Worm (Caenorhabditis elegans) whole organism, mixed stage, embryonic: ENCODE data around the gene F25E5.1.

Source experiments
- M03D4.4 ChIP-seq: sonication (generic microtip); optimal IDR thresholded peaks from 2 replicates; lab custom pipeline; 2017; ENCODE audit warnings: mild to moderate bottlenecking, missing genetic modification characterization, missing compliant biosample characterization
- bed-3 ChIP-seq: fragments of 200-800 bp; sonication (Bioruptor generic); optimal IDR thresholded peaks from 3 replicates; lab custom pipeline; 2018; ENCODE audit warnings: mild to moderate bottlenecking, missing genetic modification characterization, moderate library complexity, missing compliant biosample characterization
- blmp-1 ChIP-seq: fragments of 150-350 bp; optimal IDR thresholded peaks from 2 replicates; lab custom pipeline; 2014; ENCODE audit warnings: missing biosample characterization, missing genetic modification characterization
- ceh-39 ChIP-seq: fragments of 150-350 bp; optimal IDR thresholded peaks from 2 replicates; lab custom pipeline; 2014; ENCODE audit warnings: missing biosample characterization, missing genetic modification characterization
- ceh-83 ChIP-seq: fragments of 200-800 bp; sonication (Bioruptor generic); optimal IDR thresholded peaks from 2 replicates; lab custom pipeline; 2018; ENCODE audit warnings: mild to moderate bottlenecking, missing genetic modification characterization, missing compliant biosample characterization
- ces-1 ChIP-seq: fragments of 150-350 bp; optimal IDR thresholded peaks from 2 replicates; lab custom pipeline; 2014; ENCODE audit warnings: missing biosample characterization, missing genetic modification reagents, missing genetic modification characterization
- cnd-1 ChIP-seq: fragments of 200-800 bp; sonication (Bioruptor generic); optimal IDR thresholded peaks from 2 replicates; lab custom pipeline; 2018; ENCODE audit warnings: mild to moderate bottlenecking, missing genetic modification characterization, missing compliant biosample characterization
- drap-1 ChIP-seq: fragments of 200-800 bp; sonication (Bioruptor generic); optimal IDR thresholded peaks from 3 replicates; lab custom pipeline; 2018; ENCODE audit warnings: mild to moderate bottlenecking, missing genetic modification characterization, missing compliant biosample characterization
- elt-1 ChIP-seq: sonication (generic microtip); optimal IDR thresholded peaks from 2 replicates; lab custom pipeline; 2017; ENCODE audit warnings: missing genetic modification characterization, mild to moderate bottlenecking, missing compliant biosample characterization, antibody characterized with exemption, moderate library complexity, borderline replicate concordance; ENCODE audit not compliant: insufficient read depth
- flh-1 ChIP-seq: fragments of 200-800 bp; sonication (Bioruptor generic); optimal IDR thresholded peaks from 2 replicates; lab custom pipeline; 2018; ENCODE audit warnings: mild to moderate bottlenecking, missing genetic modification characterization, moderate library complexity, missing compliant biosample characterization
- ham-2 ChIP-seq: fragments of 200-800 bp; sonication (Bioruptor generic); optimal IDR thresholded peaks from 2 replicates; lab custom pipeline; 2018; ENCODE audit warnings: mild to moderate bottlenecking, missing genetic modification characterization, missing compliant biosample characterization
- hlh-1 ChIP-seq: fragments of 150-350 bp; optimal IDR thresholded peaks from 2 replicates; lab custom pipeline; 2014; ENCODE audit warnings: missing biosample characterization, missing genetic modification reagents, missing genetic modification characterization
- lin-32 ChIP-seq: fragments of 200-800 bp; sonication (Bioruptor generic); optimal IDR thresholded peaks from 2 replicates; lab custom pipeline; 2018; ENCODE audit warnings: mild to moderate bottlenecking, missing genetic modification characterization, missing compliant biosample characterization
- lsy-2 ChIP-seq: fragments of 150-350 bp; optimal IDR thresholded peaks from 2 replicates; lab custom pipeline; 2014; ENCODE audit warnings: missing biosample characterization, missing genetic modification characterization
- mab-5 ChIP-seq: fragments of 150-350 bp; optimal IDR thresholded peaks from 2 replicates; lab custom pipeline; 2014; ENCODE audit warnings: missing biosample characterization, missing genetic modification characterization
- mep-1 ChIP-seq: fragments of 150-350 bp; optimal IDR thresholded peaks from 2 replicates; lab custom pipeline; 2017; ENCODE audit warnings: missing biosample characterization, missing genetic modification reagents, missing genetic modification characterization, inconsistent platforms
- mls-2 ChIP-seq: sonication (generic microtip); optimal IDR thresholded peaks from 2 replicates; lab custom pipeline; 2016; ENCODE audit warnings: mild to moderate bottlenecking, missing genetic modification characterization, moderate library complexity, missing compliant biosample characterization
- nhr-12 ChIP-seq: fragments of 150-350 bp; optimal IDR thresholded peaks from 2 replicates; lab custom pipeline; 2014; ENCODE audit warnings: missing biosample characterization, missing genetic modification characterization
- nhr-2 ChIP-seq: fragments of 150-350 bp; optimal IDR thresholded peaks from 2 replicates; lab custom pipeline; 2014; ENCODE audit warnings: missing biosample characterization, missing genetic modification characterization
- nhr-237 ChIP-seq: fragments of 150-350 bp; optimal IDR thresholded peaks from 2 replicates; lab custom pipeline; 2014; ENCODE audit warnings: missing biosample characterization, missing genetic modification characterization
- nhr-28 ChIP-seq: fragments of 150-350 bp; optimal IDR thresholded peaks from 2 replicates; lab custom pipeline; 2014; ENCODE audit warnings: missing biosample characterization, missing genetic modification characterization
- nhr-76 ChIP-seq: sonication (generic microtip); optimal IDR thresholded peaks from 2 replicates; lab custom pipeline; 2017; ENCODE audit warnings: missing biosample characterization, missing genetic modification characterization
- pha-4 ChIP-seq: fragments of 150-350 bp; optimal IDR thresholded peaks from 2 replicates; lab custom pipeline; 2018; ENCODE audit warnings: missing biosample characterization, missing genetic modification reagents, missing genetic modification characterization
- snpc-4 ChIP-seq: fragments of 150-350 bp; optimal IDR thresholded peaks from 2 replicates; lab custom pipeline; 2014; ENCODE audit warnings: missing biosample characterization, missing genetic modification characterization
- sptf-1 ChIP-seq: sonication (generic microtip); optimal IDR thresholded peaks from 2 replicates; lab custom pipeline; 2017; ENCODE audit warnings: mild to moderate bottlenecking, missing genetic modification characterization, moderate library complexity, missing compliant biosample characterization
- tbx-8 ChIP-seq: fragments of 200-800 bp; sonication (Bioruptor generic); optimal IDR thresholded peaks from 2 replicates; lab custom pipeline; 2018; ENCODE audit warnings: mild to moderate bottlenecking, missing genetic modification characterization, moderate library complexity, missing compliant biosample characterization
- unc-39 ChIP-seq: fragments of 150-350 bp; optimal IDR thresholded peaks from 2 replicates; lab custom pipeline; 2014; ENCODE audit warnings: missing biosample characterization, missing genetic modification characterization
- unc-62 ChIP-seq: fragments of 150-350 bp; optimal IDR thresholded peaks from 2 replicates; lab custom pipeline; 2014; ENCODE audit warnings: missing biosample characterization, missing genetic modification reagents, missing genetic modification characterization
- zip-8 ChIP-seq: fragments of 150-350 bp; optimal IDR thresholded peaks from 2 replicates; lab custom pipeline; 2014; ENCODE audit warnings: missing biosample characterization, missing genetic modification characterization

Gene F25E5.1

ce11 chrV:7487518-7487917, 21.8 kb downstream of the F25E5.1 start, which contains the start of gene srbc-7:
Gene srbc-7, minus strand, starts transcription at chrV:7487618.
- TF ChIP-seq lsy-2 (tag; lab: Kevin White, UChicago) (no peak), elt-1 (tag; lab: Kevin White, UChicago) (no peak), hlh-1 (tag; lab: Kevin White, UChicago) (no peak), flh-1 (GFP tag; lab: Kevin White, UChicago) (no peak), zip-8 (no peak), bed-3 (GFP tag; lab: Kevin White, UChicago) (no peak), mab-5 (tag; lab: Kevin White, UChicago) (no peak), ceh-39 (tag; lab: Kevin White, UChicago) (no peak), ceh-83 (GFP tag; lab: Kevin White, UChicago) (no peak), snpc-4 (tag; lab: Kevin White, UChicago) (no peak), lin-32 (GFP tag; lab: Kevin White, UChicago) (no peak), ces-1 (GFP tag; lab: Kevin White, UChicago) (no peak), unc-62 (GFP tag; lab: Kevin White, UChicago) (no peak), ham-2 (no peak), sptf-1 (tag; lab: Kevin White, UChicago) (no peak), mls-2 (tag; lab: Kevin White, UChicago) (no peak), nhr-76 (no peak)

DNA sequence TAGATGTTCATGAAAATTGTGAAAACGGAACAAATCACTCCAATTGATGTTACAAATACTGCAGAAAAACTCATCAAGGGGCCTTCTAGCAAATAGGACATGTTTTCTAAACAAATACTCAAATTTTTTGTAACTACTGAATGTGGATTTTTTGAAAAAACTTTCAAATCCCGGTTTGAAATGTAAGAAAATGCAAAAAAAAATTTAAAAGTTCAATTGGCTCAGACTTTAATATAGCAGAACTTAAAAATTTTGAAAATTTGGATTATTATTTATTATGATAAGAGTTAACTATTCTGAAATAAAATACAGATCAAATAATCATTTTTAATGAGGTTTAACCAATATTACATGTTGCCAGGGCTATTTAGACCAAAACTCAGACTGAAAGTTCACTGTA, 24.7 kb downstream of the F25E5.1 start, which contains the start of gene srbc-9:
srbc-9 (minus strand) TSS at position 101 of the 400 bp plus-strand sequence.
- no peak for TF ChIP-seq bed-3 (GFP tag; lab: Kevin White, UChicago)
- TF ChIP-seq ham-2, result no peak
- TF ChIP-seq blmp-1 (tag; lab: Kevin White, UChicago), result no peak
- no peak for TF ChIP-seq sptf-1 (tag; lab: Kevin White, UChicago)
- TF ChIP-seq elt-1 (tag; lab: Kevin White, UChicago), result no peak
- no peak for TF ChIP-seq pha-4
- TF ChIP-seq lin-32 (GFP tag; lab: Kevin White, UChicago), result no peak

DNA sequence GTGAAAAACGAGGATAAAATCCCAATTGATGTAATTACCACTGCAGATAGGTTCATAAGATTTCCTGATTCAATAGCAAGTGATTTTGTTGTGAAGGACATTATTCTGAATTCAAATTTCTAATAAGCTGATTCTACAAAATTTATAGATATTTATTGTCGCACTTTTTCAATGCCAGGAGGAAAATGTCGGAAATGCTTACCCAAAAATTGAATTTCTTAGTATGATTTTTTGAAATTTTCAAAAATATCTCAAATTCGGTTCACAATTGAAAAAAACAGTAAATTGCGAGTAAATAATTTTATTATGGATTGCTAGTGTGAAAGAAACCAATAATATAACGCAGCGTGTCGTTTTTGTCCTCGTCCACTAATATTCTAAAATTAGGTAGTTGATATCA, 27.2 kb downstream of the F25E5.1 start, which contains the start of gene srbc-10:
srbc-10 (minus strand) TSS at position 101 of the 400 bp plus-strand sequence.
- TF ChIP-seq nhr-2 (tag; lab: Kevin White, UChicago) (no peak), hlh-1 (tag; lab: Kevin White, UChicago) (no peak), M03D4.4 (tag; lab: Kevin White, UChicago) (no peak), sptf-1 (tag; lab: Kevin White, UChicago) (no peak), lin-32 (GFP tag; lab: Kevin White, UChicago) (no peak), zip-8 (no peak), drap-1 (GFP tag; lab: Kevin White, UChicago) (no peak), cnd-1 (tag; lab: Kevin White, UChicago) (no peak), ces-1 (GFP tag; lab: Kevin White, UChicago) (no peak), mep-1 (tag; lab: Kevin White, UChicago) (no peak)

DNA sequence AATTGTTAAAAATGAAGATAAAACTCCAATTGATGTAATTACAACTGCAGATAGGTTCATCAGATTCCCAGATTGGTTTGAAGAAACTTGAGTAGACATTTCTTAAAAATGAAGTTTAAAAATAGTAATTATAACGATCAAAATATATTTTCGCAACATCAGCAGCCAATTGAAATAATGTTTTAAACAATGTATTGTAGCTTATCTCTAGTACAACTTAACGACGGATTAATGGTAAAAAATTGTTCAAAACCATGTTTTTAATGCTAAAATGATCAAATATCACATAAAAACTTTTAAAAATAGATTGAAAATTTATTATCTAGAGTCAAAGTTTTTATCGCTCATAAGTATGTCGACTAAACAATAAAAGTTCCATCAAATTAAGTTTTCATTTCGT, 29.5 kb downstream of the F25E5.1 start, which contains the start of gene srbc-11:
srbc-11 (minus strand) TSS at position 101 of the 400 bp plus-strand sequence.
- TF ChIP-seq mep-1 (tag; lab: Kevin White, UChicago) (no peak), unc-39 (tag; lab: Kevin White, UChicago) (no peak), hlh-1 (tag; lab: Kevin White, UChicago) (no peak), nhr-2 (tag; lab: Kevin White, UChicago) (no peak), lin-32 (GFP tag; lab: Kevin White, UChicago) (no peak), pha-4 (no peak), nhr-12 (tag; lab: Kevin White, UChicago) (no peak), ces-1 (GFP tag; lab: Kevin White, UChicago) (no peak), nhr-237 (tag; lab: Kevin White, UChicago) (no peak), ceh-39 (tag; lab: Kevin White, UChicago) (no peak), tbx-8 (GFP tag; lab: Kevin White, UChicago) (no peak), M03D4.4 (tag; lab: Kevin White, UChicago) (no peak), sptf-1 (tag; lab: Kevin White, UChicago) (no peak), ceh-83 (GFP tag; lab: Kevin White, UChicago) (no peak)

- no peak for TF ChIP-seq bed-3 (GFP tag; lab: Kevin White, UChicago)
- no peak for TF ChIP-seq nhr-237 (tag; lab: Kevin White, UChicago)
- no peak for TF ChIP-seq nhr-28
- no peak for TF ChIP-seq tbx-8 (GFP tag; lab: Kevin White, UChicago)
- no peak for TF ChIP-seq blmp-1 (tag; lab: Kevin White, UChicago)
- TF ChIP-seq ham-2, result no peak
- TF ChIP-seq nhr-76, result no peak
- no peak for TF ChIP-seq pha-4
- TF ChIP-seq unc-62 (GFP tag; lab: Kevin White, UChicago), result no peak
- TF ChIP-seq sptf-1 (tag; lab: Kevin White, UChicago), result no peak
Measured at ce11 chrV:7497440-7497839, 31.8 kb downstream of the F25E5.1 start, which contains the start of gene srh-79. Gene srh-79, plus strand, starts transcription at chrV:7497740.
